Worm (Caenorhabditis elegans) whole organism, L2 larva: Measurements from ENCODE around the gene mps-1.

Experiments
- C34F6.9 ChIP-seq: fragments of 150-350 bp; optimal IDR thresholded peaks from 2 replicates; lab custom pipeline; 2014; ENCODE audit warnings: missing biosample characterization, missing genetic modification characterization
- F13H6.1 ChIP-seq: sonication (generic microtip); optimal IDR thresholded peaks from 2 replicates; lab custom pipeline; 2016; ENCODE audit warnings: missing genetic modification characterization, missing compliant biosample characterization
- Y55F3AM.14 ChIP-seq: fragments of 200-800 bp; sonication (Bioruptor generic); optimal IDR thresholded peaks from 2 replicates; lab custom pipeline; 2018; ENCODE audit warnings: mild to moderate bottlenecking, missing genetic modification characterization, missing compliant biosample characterization
- ZK546.5 ChIP-seq: sonication (generic microtip); optimal IDR thresholded peaks from 2 replicates; lab custom pipeline; 2017; ENCODE audit warnings: missing biosample characterization, missing genetic modification characterization
- alr-1 ChIP-seq: fragments of 150-350 bp; optimal IDR thresholded peaks from 2 replicates; lab custom pipeline; 2014; ENCODE audit warnings: missing biosample characterization, missing genetic modification characterization
- ama-1 ChIP-seq: fragments of 150-350 bp; optimal IDR thresholded peaks from 2 replicates; lab custom pipeline; 2018; ENCODE audit warnings: inconsistent platforms
- blmp-1 ChIP-seq: sonication (generic microtip); optimal IDR thresholded peaks from 2 replicates; lab custom pipeline; 2017; ENCODE audit warnings: missing genetic modification characterization, mild to moderate bottlenecking, missing compliant biosample characterization, antibody characterized with exemption, moderate library complexity; ENCODE audit not compliant: insufficient read depth
- ceh-82 ChIP-seq: fragments of 150-350 bp; optimal IDR thresholded peaks from 2 replicates; lab custom pipeline; 2014; ENCODE audit warnings: missing biosample characterization, missing genetic modification characterization
- crh-2 ChIP-seq: sonication (generic microtip); optimal IDR thresholded peaks from 2 replicates; lab custom pipeline; 2017; ENCODE audit warnings: missing biosample characterization, missing genetic modification characterization
- dmd-4 ChIP-seq: sonication (generic microtip); optimal IDR thresholded peaks from 2 replicates; lab custom pipeline; 2017; ENCODE audit warnings: missing biosample characterization, missing genetic modification characterization
- elt-1 ChIP-seq: fragments of 150-350 bp; optimal IDR thresholded peaks from 2 replicates; lab custom pipeline; 2014; ENCODE audit warnings: missing biosample characterization, missing genetic modification characterization
- fos-1 ChIP-seq: fragments of 150-350 bp; optimal IDR thresholded peaks from 2 replicates; lab custom pipeline; 2014; ENCODE audit warnings: missing biosample characterization, missing genetic modification characterization
- gmeb-1 ChIP-seq: fragments of 150-350 bp; optimal IDR thresholded peaks from 2 replicates; lab custom pipeline; 2014; ENCODE audit warnings: missing biosample characterization, missing genetic modification characterization
- lin-11 ChIP-seq: fragments of 150-350 bp; sonication (generic microtip); optimal IDR thresholded peaks from 2 replicates; lab custom pipeline; 2014; ENCODE audit warnings: missing biosample characterization, missing genetic modification characterization, inconsistent platforms, mixed read lengths
- lin-13 ChIP-seq: fragments of 150-350 bp; optimal IDR thresholded peaks from 2 replicates; lab custom pipeline; 2014; ENCODE audit warnings: missing biosample characterization, missing genetic modification reagents, missing genetic modification characterization
- lin-39 ChIP-seq: fragments of 150-350 bp; optimal IDR thresholded peaks from 2 replicates; lab custom pipeline; 2014; ENCODE audit warnings: missing biosample characterization, missing genetic modification reagents, missing genetic modification characterization
- lsy-2 ChIP-seq, 2 experiments: fragments of 150-350 bp in 1 of 2; sonication (generic microtip) in 1 of 2; optimal IDR thresholded peaks; 2 replicates each; lab custom pipeline; 2014 to 2017; ENCODE audit warnings: missing biosample characterization in 2 of 2, missing genetic modification characterization in 2 of 2
- mab-5 ChIP-seq: fragments of 150-350 bp; optimal IDR thresholded peaks from 2 replicates; lab custom pipeline; 2014; ENCODE audit warnings: missing biosample characterization, missing genetic modification characterization
- mdl-1 ChIP-seq, 2 experiments: fragments of 150-350 bp in 1 of 2; sonication (generic microtip) in 1 of 2; optimal IDR thresholded peaks; 2 replicates each; lab custom pipeline; 2017; ENCODE audit warnings: missing biosample characterization in 2 of 2, missing genetic modification characterization in 2 of 2
- nhr-10 ChIP-seq: sonication (generic microtip); optimal IDR thresholded peaks from 2 replicates; lab custom pipeline; 2017; ENCODE audit warnings: missing biosample characterization, missing genetic modification characterization
- nhr-11 ChIP-seq: fragments of 150-350 bp; optimal IDR thresholded peaks from 2 replicates; lab custom pipeline; 2014; ENCODE audit warnings: missing biosample characterization, missing genetic modification characterization
- nhr-12 ChIP-seq: fragments of 150-350 bp; optimal IDR thresholded peaks from 2 replicates; lab custom pipeline; 2014; ENCODE audit warnings: missing biosample characterization, missing genetic modification characterization
- nhr-129 ChIP-seq: fragments of 150-350 bp; optimal IDR thresholded peaks from 2 replicates; lab custom pipeline; 2014; ENCODE audit warnings: missing biosample characterization, missing genetic modification characterization
- nhr-21 ChIP-seq: fragments of 150-350 bp; optimal IDR thresholded peaks from 2 replicates; lab custom pipeline; 2014; ENCODE audit warnings: missing biosample characterization, missing genetic modification characterization
- nhr-23 ChIP-seq: fragments of 150-350 bp; optimal IDR thresholded peaks from 2 replicates; lab custom pipeline; 2014; ENCODE audit warnings: missing biosample characterization, missing genetic modification reagents, missing genetic modification characterization
- nhr-237 ChIP-seq: fragments of 150-350 bp; optimal IDR thresholded peaks from 2 replicates; lab custom pipeline; 2014; ENCODE audit warnings: missing biosample characterization, missing genetic modification characterization
- nhr-25 ChIP-seq: fragments of 150-350 bp; sonication (generic microtip); optimal IDR thresholded peaks from 3 replicates; lab custom pipeline; 2014; ENCODE audit warnings: missing biosample characterization, missing genetic modification characterization
- peb-1 ChIP-seq: fragments of 150-350 bp; optimal IDR thresholded peaks from 2 replicates; lab custom pipeline; 2014; ENCODE audit warnings: missing biosample characterization, missing genetic modification characterization
- sem-4 ChIP-seq: fragments of 150-350 bp; optimal IDR thresholded peaks from 2 replicates; lab custom pipeline; 2014; ENCODE audit warnings: missing biosample characterization, missing genetic modification reagents, missing genetic modification characterization
- sma-3 ChIP-seq: sonication (generic microtip); optimal IDR thresholded peaks from 2 replicates; lab custom pipeline; 2016; ENCODE audit warnings: missing genetic modification reagents, missing genetic modification characterization, missing compliant biosample characterization
- sma-9 ChIP-seq, 2 experiments: fragments of 150-350 bp in 1 of 2; sonication (generic microtip) in 1 of 2; optimal IDR thresholded peaks; 2 replicates each; lab custom pipeline; 2014 to 2016; ENCODE audit warnings: missing genetic modification characterization in 2 of 2, mild to moderate bottlenecking in 1 of 2, missing biosample characterization in 1 of 2, missing compliant biosample characterization in 1 of 2, missing genetic modification reagents in 1 of 2, moderate library complexity in 1 of 2
- snpc-4 ChIP-seq: fragments of 150-350 bp; optimal IDR thresholded peaks from 2 replicates; lab custom pipeline; 2014; ENCODE audit warnings: missing biosample characterization, missing genetic modification characterization
- unc-39 ChIP-seq: fragments of 150-350 bp; optimal IDR thresholded peaks from 2 replicates; lab custom pipeline; 2014; ENCODE audit warnings: missing biosample characterization, missing genetic modification characterization
- unc-55 ChIP-seq: fragments of 150-350 bp; sonication (generic microtip); optimal IDR thresholded peaks from 3 replicates; lab custom pipeline; 2014; ENCODE audit warnings: missing biosample characterization, missing genetic modification reagents, missing genetic modification characterization
- unc-62 ChIP-seq: fragments of 150-350 bp; optimal IDR thresholded peaks from 2 replicates; lab custom pipeline; 2014; ENCODE audit warnings: missing biosample characterization, missing genetic modification reagents, missing genetic modification characterization
- ztf-1 ChIP-seq: fragments of 200-800 bp; sonication (Bioruptor generic); conservative IDR thresholded peaks from 2 replicates; pipeline ENCODE4 v1.3.6; 2022; ENCODE audit warnings: missing genetic modification characterization, missing compliant biosample characterization
- ztf-11 ChIP-seq: sonication (generic microtip); optimal IDR thresholded peaks from 2 replicates; lab custom pipeline; 2017; ENCODE audit warnings: missing biosample characterization, missing genetic modification characterization
- ztf-4 ChIP-seq: fragments of 150-350 bp; optimal IDR thresholded peaks from 2 replicates; lab custom pipeline; 2014; ENCODE audit warnings: missing biosample characterization, missing genetic modification characterization

The mps-1 gene

DNA sequence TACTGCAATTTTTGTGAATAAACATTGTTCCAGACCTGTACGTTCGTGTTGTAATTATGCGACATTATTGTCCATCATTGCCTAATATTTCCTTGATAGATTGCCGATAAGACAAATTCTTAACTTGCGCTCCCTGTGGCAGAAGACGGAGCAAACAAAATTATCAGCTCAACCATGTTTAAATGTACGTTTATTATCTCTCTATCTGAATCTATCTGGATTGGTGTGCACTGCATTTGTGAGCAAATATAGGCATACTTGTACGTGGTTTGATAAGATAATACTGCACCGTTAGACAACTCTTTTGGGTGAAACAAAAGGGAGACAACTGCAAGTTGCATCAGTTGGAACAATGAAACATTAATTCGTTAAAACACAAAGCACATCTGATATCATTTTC lies 33.2 kb upstream of the mps-1 start:
- no peak for TF ChIP-seq ceh-82 (tag; lab: Kevin White, UChicago)
- TF ChIP-seq sma-3 (GFP tag; lab: Kevin White, UChicago), result peak; percentile 5
- TF ChIP-seq gmeb-1 (tag; lab: Kevin White, UChicago), result peak; percentile 24
- TF ChIP-seq fos-1 (tag; lab: Kevin White, UChicago), result peak; percentile 91
- TF ChIP-seq alr-1 (tag; lab: Kevin White, UChicago), result no peak
- peak; percentile 57 for TF ChIP-seq F13H6.1 (tag; lab: Kevin White, UChicago)
- TF ChIP-seq sma-9 (GFP tag; optimal IDR thresholded peaks at IDR 0.05; lab: Kevin White, UChicago), result peak; percentile 67
- TF ChIP-seq sma-9 (tag; optimal IDR thresholded peaks at IDR 0.05; lab: Kevin White, UChicago), result no peak
- TF ChIP-seq crh-2 (tag; lab: Kevin White, UChicago), result peak; percentile 70
- TF ChIP-seq nhr-21 (tag; lab: Kevin White, UChicago), result no peak

DNA sequence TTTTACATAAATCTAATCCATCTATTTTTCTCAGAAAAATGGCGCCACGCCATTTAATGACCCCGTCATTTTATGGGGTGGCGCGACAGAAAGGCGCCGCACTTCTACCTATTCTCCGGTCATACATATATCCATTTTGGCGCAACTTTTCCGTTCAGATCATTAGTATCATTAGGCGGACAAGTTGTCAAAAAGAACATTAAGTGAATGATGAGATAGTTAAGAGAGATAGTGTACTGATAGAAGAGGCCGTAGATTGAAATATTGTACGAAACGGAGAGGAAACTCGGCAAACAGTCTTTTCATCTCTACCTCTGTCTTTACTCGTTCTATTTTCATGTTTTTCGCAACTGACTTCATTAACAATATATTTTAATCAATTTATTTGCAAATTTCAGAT lies 29.9 kb upstream of the mps-1 start, which contains the start of gene sma-6:
sma-6 (plus strand) TSS at position 399 of the 400 bp plus-strand sequence.
- TF ChIP-seq nhr-21 (tag; lab: Kevin White, UChicago), result no peak
- TF ChIP-seq fos-1 (tag; lab: Kevin White, UChicago), result peak; percentile 32
- peak; percentile 50 for TF ChIP-seq sma-3 (GFP tag; lab: Kevin White, UChicago)

DNA sequence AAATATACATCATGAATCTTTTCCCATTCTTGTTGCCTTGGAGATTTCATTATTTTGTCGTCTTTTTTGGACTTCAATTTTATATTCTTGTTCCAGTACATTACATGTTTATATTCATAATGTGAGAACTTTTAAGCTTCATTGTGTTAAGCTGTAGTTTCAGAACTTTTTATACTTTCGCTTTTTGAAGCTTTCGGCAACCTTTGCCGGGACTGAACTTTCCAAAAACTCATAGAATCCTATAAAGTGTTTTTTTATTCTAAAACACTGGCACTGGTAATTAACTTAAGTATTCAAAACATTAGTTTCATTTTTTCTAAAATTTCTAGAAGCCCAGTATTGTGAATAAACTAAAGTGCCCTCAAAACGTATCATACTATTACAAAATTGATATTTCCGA lies 28.8 kb upstream of the mps-1 start, which contains the start of gene C32D5.4:
C32D5.4 (minus strand) TSS at position 101 of the 400 bp plus-strand sequence.
- TF ChIP-seq peb-1 (tag; lab: Kevin White, UChicago) (no peak), sma-9 (GFP tag; optimal IDR thresholded peaks at IDR 0.05; lab: Kevin White, UChicago) (no peak), sma-9 (tag; optimal IDR thresholded peaks at IDR 0.05; lab: Kevin White, UChicago) (no peak), lin-13 (GFP tag; lab: Kevin White, UChicago) (no peak), nhr-23 (tag; lab: Kevin White, UChicago) (no peak), mdl-1 (tag; optimal IDR thresholded peaks at IDR 0.05; lab: Kevin White, UChicago) (no peak), crh-2 (tag; lab: Kevin White, UChicago) (no peak), fos-1 (tag; lab: Kevin White, UChicago) (no peak), Y55F3AM.14 (GFP tag; lab: Kevin White, UChicago) (no peak), ztf-11 (no peak), unc-62 (GFP tag; lab: Kevin White, UChicago) (no peak), alr-1 (tag; lab: Kevin White, UChicago) (no peak), nhr-12 (tag; lab: Kevin White, UChicago) (no peak), dmd-4 (no peak), lsy-2 (tag; optimal IDR thresholded peaks at IDR 0.05; lab: Kevin White, UChicago) (no peak), unc-39 (tag; lab: Kevin White, UChicago) (no peak), nhr-129 (tag; lab: Kevin White, UChicago) (no peak), sma-3 (GFP tag; lab: Kevin White, UChicago) (no peak), gmeb-1 (tag; lab: Kevin White, UChicago) (no peak), nhr-25 (tag; lab: Kevin White, UChicago) (no peak), sem-4 (tag; lab: Kevin White, UChicago) (no peak)

DNA sequence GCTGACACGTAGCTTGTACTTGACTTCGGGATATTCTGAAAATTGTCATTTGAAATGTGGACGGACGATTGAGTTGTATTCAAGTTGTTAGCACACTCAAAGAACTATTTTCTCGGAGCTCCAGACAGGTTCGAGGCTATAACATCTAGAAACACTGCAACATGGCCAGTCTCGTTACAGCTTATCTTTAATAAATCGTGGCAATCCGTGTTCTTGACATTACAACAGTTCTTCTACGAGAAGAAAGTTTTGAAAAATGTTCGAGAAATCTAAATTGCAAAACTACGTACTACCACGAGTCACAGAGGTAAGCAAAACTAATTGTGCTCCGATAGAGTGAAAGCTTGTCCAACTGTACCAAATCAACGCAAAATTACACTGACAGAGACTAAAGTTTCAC lies 27.9 kb upstream of the mps-1 start:
- TF ChIP-seq nhr-237 (tag; lab: Kevin White, UChicago), result no peak
- no peak for TF ChIP-seq unc-55 (GFP tag; lab: Kevin White, UChicago)
- no peak for TF ChIP-seq ama-1
- no peak for TF ChIP-seq lin-39 (tag; lab: Kevin White, UChicago)
- TF ChIP-seq nhr-10 (tag; lab: Kevin White, UChicago), result no peak
- no peak for TF ChIP-seq dmd-4
- no peak for TF ChIP-seq ztf-4
- no peak for TF ChIP-seq snpc-4 (tag; lab: Kevin White, UChicago)
- no peak for TF ChIP-seq nhr-11 (tag; lab: Kevin White, UChicago)
- TF ChIP-seq sma-3 (GFP tag; lab: Kevin White, UChicago), result no peak
- TF ChIP-seq Y55F3AM.14 (GFP tag; lab: Kevin White, UChicago), result no peak

DNA sequence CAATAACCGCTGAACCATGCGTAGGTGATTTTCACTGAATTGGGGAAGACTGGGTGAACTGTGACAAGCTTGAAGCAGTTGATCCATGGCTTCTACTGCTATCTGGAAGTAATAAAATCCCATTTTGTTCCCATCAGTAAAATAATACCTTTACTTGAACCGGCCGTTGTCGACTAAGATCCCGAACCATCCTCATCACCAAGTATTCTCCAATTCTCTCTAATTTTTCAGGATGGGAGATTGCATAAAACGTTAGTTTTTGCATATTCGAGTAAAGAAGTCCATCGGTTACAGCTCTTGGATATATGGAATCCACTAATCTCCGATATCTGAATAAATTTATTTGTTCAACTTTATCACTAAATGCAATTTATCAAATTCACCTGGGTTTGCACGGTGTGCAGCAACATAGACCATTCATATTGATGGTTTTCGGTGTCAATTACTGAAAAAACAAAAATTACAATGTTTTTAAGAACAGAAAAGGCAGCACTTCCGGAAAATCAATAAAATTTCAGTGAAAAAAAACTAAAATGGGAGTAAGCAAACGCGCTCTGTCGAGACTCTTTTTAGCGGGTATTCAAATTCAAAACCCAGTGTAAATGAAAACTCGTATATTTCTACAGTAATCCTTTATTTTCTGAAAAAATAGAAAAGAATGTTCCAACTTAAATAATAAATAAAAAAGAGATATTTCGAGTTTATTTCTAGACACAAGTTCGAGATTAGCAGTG lies 26.7 kb upstream of the mps-1 start, which contains the start of gene efr-3:
efr-3 (minus strand) TSS at position 505 of the 734 bp plus-strand sequence.
- peak; percentile 78 for TF ChIP-seq C34F6.9
- peak; percentile 92 for TF ChIP-seq gmeb-1 (tag; lab: Kevin White, UChicago)
- peak; percentile 56 for TF ChIP-seq crh-2 (tag; lab: Kevin White, UChicago)
- TF ChIP-seq ZK546.5, result no peak
- TF ChIP-seq blmp-1, result no peak
- TF ChIP-seq elt-1 (tag; lab: Kevin White, UChicago), result no peak
- TF ChIP-seq unc-55 (GFP tag; lab: Kevin White, UChicago), result peak; percentile 86
- no peak for TF ChIP-seq snpc-4 (tag; lab: Kevin White, UChicago)
- TF ChIP-seq lsy-2 (tag; optimal IDR thresholded peaks at IDR 0.05; lab: Kevin White, UChicago), result peak; percentile 58 to 79
- TF ChIP-seq unc-39 (tag; lab: Kevin White, UChicago), result no peak
- TF ChIP-seq sma-9 (GFP tag; optimal IDR thresholded peaks at IDR 0.05; lab: Kevin White, UChicago), result peak; percentile 16
- TF ChIP-seq sma-9 (tag; optimal IDR thresholded peaks at IDR 0.05; lab: Kevin White, UChicago), result no peak
- no peak for TF ChIP-seq ztf-1 (GFP tag; lab: Robert Waterston, UW)
- peak; percentile 41 for TF ChIP-seq mab-5
- no peak for TF ChIP-seq nhr-21 (tag; lab: Kevin White, UChicago)
- TF ChIP-seq lin-11 (tag; lab: Kevin White, UChicago), result no peak
- peak; percentile 46 for TF ChIP-seq lin-13 (GFP tag; lab: Kevin White, UChicago)
